Fruit fly (Drosophila melanogaster) ovary, adult (tissue): ENCODE data around the gene kri.

Experiments used
- CG17801 ChIP-seq: fragments of 200-800 bp; optimal IDR thresholded peaks from 2 replicates; lab custom pipeline; 2019; ENCODE audit warnings: missing biosample characterization, mild to moderate bottlenecking, missing genetic modification characterization, moderate library complexity; ENCODE audit not compliant: partially characterized antibody

The kri gene

dm6 chr3L:5810633-5811341, at the start of gene kri, which contains the start of gene S6k:
kri (plus strand) TSS chr3L:5810973.
S6k (minus strand) TSS chr3L:5810931.
- peak; percentile 67 for TF ChIP-seq CG17801 (GFP tag; lab: Kevin White, UChicago)

- TF ChIP-seq CG17801 (GFP tag; lab: Kevin White, UChicago) = no peak
Observed at dm6 chr3L:5764922-5765843, 45.6 kb upstream of the kri start, which contains the start of gene CG10576. CG10576 (minus strand) TSS chr3L:5765702.

DNA sequence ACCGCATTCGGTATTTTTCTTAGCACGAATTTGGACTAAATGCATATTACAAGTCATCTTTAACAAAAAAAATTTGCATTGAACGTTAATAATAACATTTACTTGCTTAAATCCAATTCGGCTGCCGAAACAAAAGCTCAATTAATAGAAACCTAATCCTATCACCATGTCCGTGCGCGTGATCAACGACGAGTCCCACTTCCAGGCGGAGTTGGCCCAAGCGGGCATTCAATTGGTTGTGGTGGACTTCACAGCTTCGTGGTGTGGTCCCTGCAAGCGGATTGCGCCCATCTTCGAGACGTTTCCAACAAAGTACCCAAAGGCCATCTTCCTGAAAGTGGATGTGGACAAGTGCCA, 45.0 kb upstream of the kri start, which contains the start of gene Txl:
Txl (plus strand) TSS at position 3 of the 357 bp plus-strand sequence.
- TF ChIP-seq CG17801 (GFP tag; lab: Kevin White, UChicago) = no peak

- TF ChIP-seq CG17801 (GFP tag; lab: Kevin White, UChicago) = peak; percentile 35
Observed at dm6 chr3L:5768532-5769497, 42.0 kb upstream of the kri start, which contains the start of the genes Ppat-Dpck and scny. Ppat-Dpck (minus strand) TSS chr3L:5768794. scny (plus strand) TSS chr3L:5769002.

- TF ChIP-seq CG17801 (GFP tag; lab: Kevin White, UChicago) = peak; percentile 58
Observed at dm6 chr3L:5770113-5770798, 40.5 kb upstream of the kri start.

- peak; percentile 90 for TF ChIP-seq CG17801 (GFP tag; lab: Kevin White, UChicago)
Observed at dm6 chr3L:5770817-5771425, 39.9 kb upstream of the kri start.

dm6 chr3L:5774782-5775181, 36.0 kb upstream of the kri start:
- no peak for TF ChIP-seq CG17801 (GFP tag; lab: Kevin White, UChicago)

- no peak for TF ChIP-seq CG17801 (GFP tag; lab: Kevin White, UChicago)
Observed at dm6 chr3L:5777114-5777513, 33.7 kb upstream of the kri start, which contains the start of gene vito. vito (minus strand) TSS chr3L:5777333.

DNA sequence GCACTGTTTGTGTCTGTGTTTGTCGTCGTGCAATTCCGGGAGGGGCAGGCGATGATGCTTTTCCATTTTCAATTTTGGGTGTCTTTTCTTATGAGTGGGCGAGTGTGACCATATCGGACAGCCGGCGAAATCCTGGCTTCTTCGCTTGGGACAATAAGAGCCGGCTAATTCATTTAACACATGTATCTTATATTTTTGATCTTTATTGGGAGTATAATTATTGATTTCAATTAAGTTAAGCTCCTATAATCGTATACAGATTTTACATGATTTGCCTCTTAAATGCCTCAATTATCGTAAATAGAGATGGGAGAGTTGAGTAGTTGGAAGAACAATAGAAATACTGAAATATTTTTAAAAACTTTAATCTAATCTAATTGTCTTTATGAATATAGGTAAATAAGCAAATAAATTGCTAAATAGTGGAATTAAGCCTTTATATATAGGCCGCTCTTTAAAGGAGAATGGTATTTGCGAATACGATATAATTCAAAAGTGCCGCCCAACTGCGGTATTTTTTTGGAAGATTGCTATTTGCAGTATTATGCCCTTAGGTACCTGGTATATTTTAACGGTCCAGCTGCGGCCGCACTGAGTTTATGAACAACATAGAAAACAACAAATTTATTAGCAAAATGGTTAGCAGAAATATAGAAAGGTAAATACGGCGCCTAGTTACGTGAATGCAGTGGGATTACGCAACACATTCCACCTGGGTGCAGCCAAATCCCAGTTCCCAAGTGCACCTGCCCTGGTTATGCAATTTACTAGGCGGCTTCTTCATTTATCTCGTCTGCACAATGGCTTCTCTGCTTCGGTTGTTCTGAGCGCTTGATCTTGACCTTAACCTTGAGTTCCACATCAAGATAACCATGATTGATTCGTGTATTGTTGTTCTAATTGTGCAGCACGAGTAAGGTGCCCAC, 31.0 kb upstream of the kri start, which contains the start of the genes Myt1, PGRP-LD and Pmi:
Myt1 (minus strand) TSS at position 116 of the 926 bp plus-strand sequence.
PGRP-LD (plus strand) TSS at position 576 of the 926 bp plus-strand sequence.
Pmi (plus strand) TSS at position 576 of the 926 bp plus-strand sequence.
- TF ChIP-seq CG17801 (GFP tag; lab: Kevin White, UChicago) = no peak

- TF ChIP-seq CG17801 (GFP tag; lab: Kevin White, UChicago) = no peak
Observed at dm6 chr3L:5785237-5786062, 25.3 kb upstream of the kri start.

DNA sequence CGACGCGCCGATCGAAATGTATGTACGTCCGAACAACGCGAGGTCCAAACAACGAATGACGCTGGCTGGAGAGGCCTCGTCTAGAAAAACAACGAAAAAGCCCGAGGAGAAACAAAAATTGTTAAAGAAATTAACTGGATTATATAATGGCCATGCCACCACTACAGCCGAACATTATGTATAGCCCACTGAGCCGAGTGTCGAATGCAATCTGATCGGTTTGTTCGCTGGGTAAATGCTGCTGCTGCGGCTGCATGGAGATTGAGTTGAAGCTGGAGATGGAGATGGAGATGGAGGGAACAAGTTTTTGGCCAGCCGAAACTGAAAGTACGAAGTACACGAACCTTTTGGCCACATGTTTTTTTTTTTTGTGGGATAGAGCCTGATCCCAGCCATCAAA, 24.2 kb upstream of the kri start, which contains the start of gene Cralbp:
Cralbp (minus strand) TSS at position 115 of the 400 bp plus-strand sequence.
- no peak for TF ChIP-seq CG17801 (GFP tag; lab: Kevin White, UChicago)
